Worm (Caenorhabditis elegans): ENCODE results near the gene F54D1.6.

- TF ChIP-seq R02D3.7 (tag; optimal IDR thresholded peaks at IDR 0.05) (no peak), elt-3 (tag; optimal IDR thresholded peaks at IDR 0.05) (no peak), ceh-82 (tag; optimal IDR thresholded peaks at IDR 0.05) (no peak), ceh-16 (tag; optimal IDR thresholded peaks at IDR 0.05) (no peak), snpc-4 (tag; optimal IDR thresholded peaks at IDR 0.05) (no peak), nhr-12 (tag; optimal IDR thresholded peaks at IDR 0.05) (no peak), skn-1 (tag; optimal IDR thresholded peaks at IDR 0.05) (no peak), nhr-77 (tag; optimal IDR thresholded peaks at IDR 0.05) (no peak), nhr-10 (tag; optimal IDR thresholded peaks at IDR 0.05) (no peak), ztf-1 (GFP tag; conservative IDR thresholded peaks at IDR 0.05) (no peak), unc-39 (tag; optimal IDR thresholded peaks at IDR 0.05) (no peak)
These were observed 28.1 kb upstream of the F54D1.6 start, which contains the start of gene gtl-1 for ce11 chrIV:11259485-11259972.
